Worm (Caenorhabditis elegans) whole organism, L2 larva: ENCODE data around the gene T04F3.3.
A peak's percentile ranks its signal among the peaks of the same experiment; 100 is the strongest.

Source experiments
- C34F6.9 ChIP-seq: fragments of 150-350 bp; optimal IDR thresholded peaks from 2 replicates; lab custom pipeline; 2014; ENCODE audit warnings: missing biosample characterization, missing genetic modification characterization
- R02D3.7 ChIP-seq: fragments of 150-350 bp; optimal IDR thresholded peaks from 2 replicates; lab custom pipeline; 2014; ENCODE audit warnings: missing biosample characterization, missing genetic modification characterization
- ZK546.5 ChIP-seq: sonication (generic microtip); optimal IDR thresholded peaks from 2 replicates; lab custom pipeline; 2017; ENCODE audit warnings: missing biosample characterization, missing genetic modification characterization
- alr-1 ChIP-seq: fragments of 150-350 bp; optimal IDR thresholded peaks from 2 replicates; lab custom pipeline; 2014; ENCODE audit warnings: missing biosample characterization, missing genetic modification characterization
- aly-2 ChIP-seq: fragments of 150-350 bp; optimal IDR thresholded peaks from 2 replicates; lab custom pipeline; 2014; ENCODE audit warnings: missing biosample characterization, missing genetic modification characterization
- blmp-1 ChIP-seq: sonication (generic microtip); optimal IDR thresholded peaks from 2 replicates; lab custom pipeline; 2017; ENCODE audit warnings: missing genetic modification characterization, mild to moderate bottlenecking, missing compliant biosample characterization, antibody characterized with exemption, moderate library complexity; ENCODE audit not compliant: insufficient read depth
- ceh-82 ChIP-seq: fragments of 150-350 bp; optimal IDR thresholded peaks from 2 replicates; lab custom pipeline; 2014; ENCODE audit warnings: missing biosample characterization, missing genetic modification characterization
- dmd-4 ChIP-seq: sonication (generic microtip); optimal IDR thresholded peaks from 2 replicates; lab custom pipeline; 2017; ENCODE audit warnings: missing biosample characterization, missing genetic modification characterization
- egl-27 ChIP-seq: sonication (generic microtip); optimal IDR thresholded peaks from 3 replicates; lab custom pipeline; 2017; ENCODE audit warnings: missing biosample characterization, missing genetic modification reagents, missing genetic modification characterization
- elt-3 ChIP-seq: sonication (generic microtip); optimal IDR thresholded peaks from 2 replicates; lab custom pipeline; 2017; ENCODE audit warnings: missing biosample characterization, missing genetic modification characterization
- fos-1 ChIP-seq: fragments of 150-350 bp; optimal IDR thresholded peaks from 2 replicates; lab custom pipeline; 2014; ENCODE audit warnings: missing biosample characterization, missing genetic modification characterization
- gmeb-1 ChIP-seq: fragments of 150-350 bp; optimal IDR thresholded peaks from 2 replicates; lab custom pipeline; 2014; ENCODE audit warnings: missing biosample characterization, missing genetic modification characterization
- lin-11 ChIP-seq: fragments of 150-350 bp; sonication (generic microtip); optimal IDR thresholded peaks from 2 replicates; lab custom pipeline; 2014; ENCODE audit warnings: missing biosample characterization, missing genetic modification characterization, inconsistent platforms, mixed read lengths
- lin-13 ChIP-seq: fragments of 150-350 bp; optimal IDR thresholded peaks from 2 replicates; lab custom pipeline; 2014; ENCODE audit warnings: missing biosample characterization, missing genetic modification reagents, missing genetic modification characterization
- lin-39 ChIP-seq: fragments of 150-350 bp; optimal IDR thresholded peaks from 2 replicates; lab custom pipeline; 2014; ENCODE audit warnings: missing biosample characterization, missing genetic modification reagents, missing genetic modification characterization
- mab-5 ChIP-seq: fragments of 150-350 bp; optimal IDR thresholded peaks from 2 replicates; lab custom pipeline; 2014; ENCODE audit warnings: missing biosample characterization, missing genetic modification characterization
- nhr-10 ChIP-seq: sonication (generic microtip); optimal IDR thresholded peaks from 2 replicates; lab custom pipeline; 2017; ENCODE audit warnings: missing biosample characterization, missing genetic modification characterization
- nhr-11 ChIP-seq: fragments of 150-350 bp; optimal IDR thresholded peaks from 2 replicates; lab custom pipeline; 2014; ENCODE audit warnings: missing biosample characterization, missing genetic modification characterization
- nhr-12 ChIP-seq: fragments of 150-350 bp; optimal IDR thresholded peaks from 2 replicates; lab custom pipeline; 2014; ENCODE audit warnings: missing biosample characterization, missing genetic modification characterization
- nhr-129 ChIP-seq: fragments of 150-350 bp; optimal IDR thresholded peaks from 2 replicates; lab custom pipeline; 2014; ENCODE audit warnings: missing biosample characterization, missing genetic modification characterization
- nhr-21 ChIP-seq: fragments of 150-350 bp; optimal IDR thresholded peaks from 2 replicates; lab custom pipeline; 2014; ENCODE audit warnings: missing biosample characterization, missing genetic modification characterization
- nhr-77 ChIP-seq: fragments of 150-350 bp; optimal IDR thresholded peaks from 2 replicates; lab custom pipeline; 2014; ENCODE audit warnings: missing biosample characterization, missing genetic modification characterization
- sem-4 ChIP-seq: fragments of 150-350 bp; optimal IDR thresholded peaks from 2 replicates; lab custom pipeline; 2014; ENCODE audit warnings: missing biosample characterization, missing genetic modification reagents, missing genetic modification characterization
- skn-1 ChIP-seq: sonication (generic microtip); optimal IDR thresholded peaks from 2 replicates; lab custom pipeline; 2017; ENCODE audit warnings: missing biosample characterization, missing genetic modification characterization
- sma-3 ChIP-seq: sonication (generic microtip); optimal IDR thresholded peaks from 2 replicates; lab custom pipeline; 2016; ENCODE audit warnings: missing genetic modification reagents, missing genetic modification characterization, missing compliant biosample characterization
- snpc-4 ChIP-seq: fragments of 150-350 bp; optimal IDR thresholded peaks from 2 replicates; lab custom pipeline; 2014; ENCODE audit warnings: missing biosample characterization, missing genetic modification characterization
- unc-39 ChIP-seq: fragments of 150-350 bp; optimal IDR thresholded peaks from 2 replicates; lab custom pipeline; 2014; ENCODE audit warnings: missing biosample characterization, missing genetic modification characterization
- unc-55 ChIP-seq: fragments of 150-350 bp; sonication (generic microtip); optimal IDR thresholded peaks from 3 replicates; lab custom pipeline; 2014; ENCODE audit warnings: missing biosample characterization, missing genetic modification reagents, missing genetic modification characterization
- zag-1 ChIP-seq: fragments of 150-350 bp; optimal IDR thresholded peaks from 2 replicates; lab custom pipeline; 2014; ENCODE audit warnings: missing biosample characterization, missing genetic modification characterization
- ztf-11 ChIP-seq: sonication (generic microtip); optimal IDR thresholded peaks from 2 replicates; lab custom pipeline; 2017; ENCODE audit warnings: missing biosample characterization, missing genetic modification characterization

Gene T04F3.3

ce11 chrV:11758635-11759034 lies at the start of gene T04F3.3:
T04F3.3 (plus strand) TSS chrV:11758935.
- TF ChIP-seq nhr-129 (no peak), skn-1 (tag; lab: Kevin White, UChicago) (no peak), ZK546.5 (tag; lab: Kevin White, UChicago) (no peak), nhr-10 (tag; lab: Kevin White, UChicago) (no peak), ceh-82 (tag; lab: Kevin White, UChicago) (no peak), aly-2 (tag; lab: Kevin White, UChicago) (no peak), alr-1 (tag; lab: Kevin White, UChicago) (no peak), blmp-1 (tag; lab: Kevin White, UChicago) (no peak)

ce11 chrV:11711751-11712150 lies 47.0 kb upstream of the T04F3.3 start:
- TF ChIP-seq lin-11 (tag; lab: Kevin White, UChicago), result no peak
- TF ChIP-seq elt-3 (tag; lab: Kevin White, UChicago), result no peak

ce11 chrV:11715797-11716196 lies 42.9 kb upstream of the T04F3.3 start, which contains the start of gene tre-3:
tre-3 (minus strand) TSS chrV:11715903.
- TF ChIP-seq egl-27 (tag; lab: Kevin White, UChicago), result no peak

ce11 chrV:11716930-11717329 lies 41.8 kb upstream of the T04F3.3 start:
- no peak for TF ChIP-seq R02D3.7
- TF ChIP-seq fos-1 (tag; lab: Kevin White, UChicago), result peak; percentile 36
- no peak for TF ChIP-seq sem-4 (tag; lab: Kevin White, UChicago)
- TF ChIP-seq nhr-10 (tag; lab: Kevin White, UChicago), result no peak
- no peak for TF ChIP-seq blmp-1 (tag; lab: Kevin White, UChicago)
- TF ChIP-seq lin-39 (tag; lab: Kevin White, UChicago), result no peak
- TF ChIP-seq snpc-4 (tag; lab: Kevin White, UChicago), result no peak
- TF ChIP-seq alr-1 (tag; lab: Kevin White, UChicago), result no peak

- TF ChIP-seq mab-5 (tag; lab: Kevin White, UChicago) (no peak), unc-55 (no peak), nhr-11 (tag; lab: Kevin White, UChicago) (no peak)
These were observed 35.9 kb upstream of the T04F3.3 start for ce11 chrV:11722858-11723257.

- TF ChIP-seq dmd-4 (no peak), aly-2 (tag; lab: Kevin White, UChicago) (no peak), nhr-12 (tag; lab: Kevin White, UChicago) (no peak), nhr-77 (tag; lab: Kevin White, UChicago) (no peak), unc-55 (no peak), C34F6.9 (tag; lab: Kevin White, UChicago) (no peak), sma-3 (GFP tag; lab: Kevin White, UChicago) (no peak)
These were observed 32.8 kb upstream of the T04F3.3 start, which contains the start of gene daf-11 for ce11 chrV:11725971-11726370. daf-11 (minus strand) TSS chrV:11726071.

- no peak for TF ChIP-seq lin-39 (tag; lab: Kevin White, UChicago)
- TF ChIP-seq unc-55, result no peak
- no peak for TF ChIP-seq lin-13 (GFP tag; lab: Kevin White, UChicago)
- no peak for TF ChIP-seq ceh-82 (tag; lab: Kevin White, UChicago)
- TF ChIP-seq C34F6.9 (tag; lab: Kevin White, UChicago), result no peak
- TF ChIP-seq elt-3 (tag; lab: Kevin White, UChicago), result no peak
- no peak for TF ChIP-seq nhr-77 (tag; lab: Kevin White, UChicago)
- no peak for TF ChIP-seq snpc-4 (tag; lab: Kevin White, UChicago)
- no peak for TF ChIP-seq ztf-11 (tag; lab: Kevin White, UChicago)
- no peak for TF ChIP-seq unc-39
- no peak for TF ChIP-seq nhr-21 (tag; lab: Kevin White, UChicago)
- no peak for TF ChIP-seq gmeb-1 (tag; lab: Kevin White, UChicago)
- no peak for TF ChIP-seq ZK546.5 (tag; lab: Kevin White, UChicago)
- no peak for TF ChIP-seq nhr-12 (tag; lab: Kevin White, UChicago)
- TF ChIP-seq blmp-1 (tag; lab: Kevin White, UChicago), result no peak
- no peak for TF ChIP-seq zag-1 (tag; lab: Kevin White, UChicago)
- TF ChIP-seq sem-4 (tag; lab: Kevin White, UChicago), result no peak
These were observed 28.7 kb upstream of the T04F3.3 start, which contains the start of gene rhr-2 for ce11 chrV:11730060-11730459. rhr-2 (minus strand) TSS chrV:11730160.
